Worm (Caenorhabditis elegans) whole organism, late embryonic: ENCODE results near the gene fli-1.

Experiments
- F13H6.1 ChIP-seq: sonication (generic microtip); optimal IDR thresholded peaks from 2 replicates; lab custom pipeline; 2016; ENCODE audit warnings: missing genetic modification characterization, missing compliant biosample characterization
- ama-1 ChIP-seq: fragments of 150-350 bp; optimal IDR thresholded peaks from 2 replicates; lab custom pipeline; 2014
- ceh-31 ChIP-seq: sonication (generic microtip); optimal IDR thresholded peaks from 2 replicates; lab custom pipeline; 2016; ENCODE audit warnings: missing genetic modification characterization, missing compliant biosample characterization
- ets-4 ChIP-seq: sonication (generic microtip); optimal IDR thresholded peaks from 2 replicates; lab custom pipeline; 2016; ENCODE audit warnings: missing genetic modification characterization, missing compliant biosample characterization
- fkh-10 ChIP-seq: fragments of 150-350 bp; optimal IDR thresholded peaks from 2 replicates; lab custom pipeline; 2014; ENCODE audit warnings: missing biosample characterization, missing genetic modification reagents, missing genetic modification characterization
- lim-6 ChIP-seq: sonication (generic microtip); optimal IDR thresholded peaks from 2 replicates; lab custom pipeline; 2016; ENCODE audit warnings: missing genetic modification characterization, missing compliant biosample characterization
- nfya-1 ChIP-seq: sonication (generic microtip); optimal IDR thresholded peaks from 2 replicates; lab custom pipeline; 2017; ENCODE audit warnings: missing genetic modification characterization, mild to moderate bottlenecking, missing compliant biosample characterization, antibody characterized with exemption, moderate library complexity
- nhr-11 ChIP-seq: fragments of 150-350 bp; optimal IDR thresholded peaks from 2 replicates; lab custom pipeline; 2014; ENCODE audit warnings: missing biosample characterization, missing genetic modification characterization
- pha-4 ChIP-seq: fragments of 150-350 bp; optimal IDR thresholded peaks from 2 replicates; lab custom pipeline; 2018; ENCODE audit warnings: missing biosample characterization, missing genetic modification reagents, missing genetic modification characterization
- pqm-1 ChIP-seq: sonication (generic microtip); optimal IDR thresholded peaks from 2 replicates; lab custom pipeline; 2016; ENCODE audit warnings: missing genetic modification characterization, missing compliant biosample characterization
- rnt-1 ChIP-seq: sonication (generic microtip); optimal IDR thresholded peaks from 2 replicates; lab custom pipeline; 2016; ENCODE audit warnings: missing genetic modification characterization, missing compliant biosample characterization
- sox-2 ChIP-seq: fragments of 200-800 bp; sonication (Bioruptor generic); IDR thresholded peaks from 2 replicates; pipeline ENCODE4 v1.3.6; 2022; ENCODE audit warnings: missing genetic modification reagents, missing genetic modification characterization, missing compliant biosample characterization
- tbx-7 ChIP-seq: sonication (generic microtip); optimal IDR thresholded peaks from 2 replicates; lab custom pipeline; 2016; ENCODE audit warnings: missing genotype, missing genetic modification characterization, missing compliant biosample characterization

DNA sequence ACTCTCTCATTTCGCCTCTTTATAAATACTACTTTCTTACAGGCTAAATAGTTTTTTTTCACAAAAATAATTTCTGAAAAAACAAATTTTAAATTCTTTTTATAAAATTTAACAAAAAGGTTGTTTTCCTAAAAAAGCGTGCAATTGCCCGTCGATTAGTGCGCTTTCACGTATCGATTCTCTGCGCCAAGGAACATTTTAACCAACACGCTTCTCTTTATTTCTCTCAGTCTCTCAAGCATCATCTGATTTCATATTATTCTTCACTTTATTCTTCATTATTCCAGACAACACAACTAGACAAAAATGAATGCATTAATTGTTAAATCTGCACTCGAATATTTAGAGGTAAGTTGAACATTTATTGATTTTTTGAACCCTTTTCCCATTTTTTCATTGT, 6.1 kb upstream of the fli-1 start, which contains the start of gene B0303.4:
- TF ChIP-seq ets-4 (no peak), fkh-10 (GFP tag; lab: Kevin White, UChicago) (no peak), F13H6.1 (tag; lab: Kevin White, UChicago) (no peak), pha-4 (tag; lab: Kevin White, UChicago) (no peak), ama-1 (lab: Kevin White, UChicago) (no peak), sox-2 (GFP tag; lab: Robert Waterston, UW) (no peak), rnt-1 (no peak), nfya-1 (tag; lab: Kevin White, UChicago) (peak; percentile 35), pqm-1 (tag; lab: Kevin White, UChicago) (no peak), lim-6 (no peak), nhr-11 (tag; lab: Kevin White, UChicago) (no peak), tbx-7 (no peak), ceh-31 (peak; percentile 37)
